Fruit fly (Drosophila melanogaster) whole organism, pupa: Measurements from ENCODE around the gene CG42327.
A peak's percentile ranks its signal among the peaks of the same experiment; 100 is the strongest.

Experiments
- CG10348 ChIP-seq: fragments of 200-800 bp; sonication (Bioruptor generic); IDR thresholded peaks from 2 replicates; pipeline ENCODE4 v1.3.6; 2022; ENCODE audit warnings: missing biosample characterization, missing genetic modification characterization
- CG12605 ChIP-seq: fragments of 200-800 bp; sonication (Bioruptor generic); IDR thresholded peaks from 2 replicates; pipeline ENCODE4 v1.3.6; 2022; ENCODE audit warnings: missing biosample characterization, missing genetic modification characterization
- CG13204 ChIP-seq: fragments of 200-800 bp; sonication (Bioruptor generic); optimal IDR thresholded peaks from 2 replicates; lab custom pipeline; 2018; ENCODE audit warnings: missing biosample characterization, mild to moderate bottlenecking, missing genetic modification characterization, moderate library complexity
- CG14655 ChIP-seq: fragments of 200-800 bp; sonication (Bioruptor generic); optimal IDR thresholded peaks from 3 replicates; lab custom pipeline; 2017; ENCODE audit warnings: mild to moderate bottlenecking, missing biosample characterization, missing genetic modification reagents, missing genetic modification characterization
- CG15710 ChIP-seq: fragments of 200-800 bp; sonication (Bioruptor generic); optimal IDR thresholded peaks from 2 replicates; lab custom pipeline; 2018; ENCODE audit warnings: missing biosample characterization, mild to moderate bottlenecking, missing genetic modification characterization, moderate library complexity
- CG17806 ChIP-seq: fragments of 200-800 bp; sonication (Bioruptor generic); optimal IDR thresholded peaks from 2 replicates; lab custom pipeline; 2018; ENCODE audit warnings: missing biosample characterization, mild to moderate bottlenecking, missing genetic modification characterization, moderate library complexity
- CG32121 ChIP-seq: fragments of 200-800 bp; sonication (Bioruptor generic); IDR thresholded peaks from 2 replicates; pipeline ENCODE4 v1.3.6; 2022; ENCODE audit warnings: missing biosample characterization, missing genetic modification characterization
- CG34367 ChIP-seq: fragments of 200-800 bp; sonication (Bioruptor generic); optimal IDR thresholded peaks from 2 replicates; lab custom pipeline; 2018; ENCODE audit warnings: missing biosample characterization, mild to moderate bottlenecking, missing genetic modification characterization
- CG4496 ChIP-seq: fragments of 200-800 bp; sonication (Bioruptor generic); IDR thresholded peaks from 3 replicates; pipeline ENCODE4 v1.3.6; 2022; ENCODE audit warnings: missing biosample characterization, missing genetic modification characterization
- CG8159 ChIP-seq: fragments of 200-800 bp; sonication (Bioruptor generic); optimal IDR thresholded peaks from 3 replicates; lab custom pipeline; 2018; ENCODE audit warnings: missing biosample characterization, mild to moderate bottlenecking, missing genetic modification characterization, moderate library complexity
- CG8301 ChIP-seq: fragments of 200-800 bp; sonication (Bioruptor generic); optimal IDR thresholded peaks from 2 replicates; lab custom pipeline; 2018; ENCODE audit warnings: missing biosample characterization, mild to moderate bottlenecking, missing genetic modification characterization
- CG9948 ChIP-seq: fragments of 200-800 bp; sonication (Bioruptor generic); optimal IDR thresholded peaks from 2 replicates; lab custom pipeline; 2018; ENCODE audit warnings: missing biosample characterization, mild to moderate bottlenecking, missing genetic modification characterization, moderate library complexity
- D1 ChIP-seq: fragments of 200-800 bp; sonication (Bioruptor generic); optimal IDR thresholded peaks from 2 replicates; lab custom pipeline; 2018; ENCODE audit warnings: missing biosample characterization, mild to moderate bottlenecking, missing genetic modification characterization, moderate library complexity
- EcR ChIP-seq: fragments of 200-800 bp; sonication (Bioruptor generic); optimal IDR thresholded peaks from 3 replicates; lab custom pipeline; 2019; ENCODE audit warnings: missing biosample characterization, missing genetic modification characterization, mild to moderate bottlenecking, moderate library complexity, missing genetic modification reagents
- Ets98B ChIP-seq: fragments of 200-800 bp; sonication (Bioruptor generic); IDR thresholded peaks from 2 replicates; pipeline ENCODE4 v1.3.6; 2022; ENCODE audit warnings: missing biosample characterization, missing genetic modification characterization
- Pif1A ChIP-seq: fragments of 200-800 bp; sonication (Bioruptor generic); optimal IDR thresholded peaks from 3 replicates; lab custom pipeline; 2016; ENCODE audit warnings: missing biosample characterization, missing genetic modification characterization
- Pif1B ChIP-seq: fragments of 200-800 bp; sonication (Bioruptor generic); optimal IDR thresholded peaks from 3 replicates; lab custom pipeline; 2016; ENCODE audit warnings: missing biosample characterization, missing genetic modification characterization
- Snoo ChIP-seq: fragments of 200-800 bp; sonication (Bioruptor generic); optimal IDR thresholded peaks from 3 replicates; lab custom pipeline; 2017; ENCODE audit warnings: missing biosample characterization, mild to moderate bottlenecking, missing genetic modification characterization, inconsistent platforms
- fd96Ca ChIP-seq: fragments of 200-800 bp; sonication (Bioruptor generic); IDR thresholded peaks from 3 replicates; pipeline ENCODE4 v1.3.6; 2022; ENCODE audit warnings: missing biosample characterization, missing genetic modification characterization
- gl ChIP-seq: fragments of 200-800 bp; sonication (Bioruptor generic); optimal IDR thresholded peaks from 2 replicates; lab custom pipeline; 2018; ENCODE audit warnings: missing biosample characterization, mild to moderate bottlenecking, missing genetic modification characterization
- rn ChIP-seq: fragments of 200-800 bp; sonication (Bioruptor generic); IDR thresholded peaks from 2 replicates; pipeline ENCODE4 v1.3.6; 2022; ENCODE audit warnings: missing biosample characterization, missing genetic modification characterization

The CG42327 gene

dm6 chr3R:11614507-11614906, 41.4 kb upstream of the CG42327 start:
- TF ChIP-seq CG17806 (tag; lab: Kevin White, UChicago) = peak; percentile 39
- TF ChIP-seq CG8301 (tag; lab: Kevin White, UChicago) = peak; percentile 2
- peak; percentile 37 for TF ChIP-seq Snoo
- TF ChIP-seq CG12605 (GFP tag; lab: Robert Waterston, UW) = no peak
- peak; percentile 39 for TF ChIP-seq Pif1A (GFP tag; lab: Kevin White, UChicago)
- peak; percentile 63; the same call in 2 of the 3 replicates for TF ChIP-seq CG4496 (GFP tag; lab: Robert Waterston, UW)
- no peak for TF ChIP-seq gl
- peak; percentile 56 for TF ChIP-seq CG32121 (GFP tag; lab: Robert Waterston, UW)
- peak; percentile 31 for TF ChIP-seq Pif1B (GFP tag; lab: Kevin White, UChicago)
- TF ChIP-seq rn (GFP tag; lab: Robert Waterston, UW) = no peak
- no peak for TF ChIP-seq CG10348 (GFP tag; lab: Robert Waterston, UW)
- TF ChIP-seq CG9948 (tag; lab: Kevin White, UChicago) = no peak
- peak; percentile 33 for TF ChIP-seq CG8159 (tag; lab: Kevin White, UChicago)
- TF ChIP-seq Ets98B (GFP tag; lab: Robert Waterston, UW) = peak; percentile 39
- TF ChIP-seq CG13204 (GFP tag; lab: Kevin White, UChicago) = no peak
- TF ChIP-seq D1 (tag; lab: Kevin White, UChicago) = no peak
- peak; percentile 3 for TF ChIP-seq CG14655 (GFP tag; lab: Kevin White, UChicago)
- no peak for TF ChIP-seq EcR (GFP tag; lab: Kevin White, UChicago)
- peak; percentile 22 for TF ChIP-seq CG34367
- peak; percentile 46; the same call in 1 of the 3 replicates for TF ChIP-seq fd96Ca (GFP tag; lab: Robert Waterston, UW)
- TF ChIP-seq CG15710 = peak; percentile 36

dm6 chr3R:11615415-11616104, 40.4 kb upstream of the CG42327 start:
- TF ChIP-seq CG14655 (GFP tag; lab: Kevin White, UChicago) = no peak
- TF ChIP-seq Pif1A (GFP tag; lab: Kevin White, UChicago) = no peak
- no peak for TF ChIP-seq fd96Ca (GFP tag; lab: Robert Waterston, UW)
- no peak for TF ChIP-seq CG34367
- peak; percentile 26 for TF ChIP-seq CG8159 (tag; lab: Kevin White, UChicago)
- peak; percentile 6 for TF ChIP-seq CG13204 (GFP tag; lab: Kevin White, UChicago)
- peak; percentile 71 for TF ChIP-seq EcR (GFP tag; lab: Kevin White, UChicago)
- TF ChIP-seq CG8301 (tag; lab: Kevin White, UChicago) = no peak

dm6 chr3R:11616219-11616618, 39.7 kb upstream of the CG42327 start:
- TF ChIP-seq Ets98B (GFP tag; lab: Robert Waterston, UW) = no peak
- peak; percentile 29 for TF ChIP-seq Pif1B (GFP tag; lab: Kevin White, UChicago)
- TF ChIP-seq CG12605 (GFP tag; lab: Robert Waterston, UW) = no peak
- TF ChIP-seq CG14655 (GFP tag; lab: Kevin White, UChicago) = peak; percentile 76
- TF ChIP-seq CG9948 (tag; lab: Kevin White, UChicago) = peak; percentile 55
- peak; percentile 24 for TF ChIP-seq CG34367
- TF ChIP-seq CG10348 (GFP tag; lab: Robert Waterston, UW) = no peak
- TF ChIP-seq gl = no peak
- TF ChIP-seq CG15710 = peak; percentile 47
- peak; percentile 36 for TF ChIP-seq CG8159 (tag; lab: Kevin White, UChicago)
- peak; percentile 28; the same call in 1 of the 2 replicates for TF ChIP-seq CG32121 (GFP tag; lab: Robert Waterston, UW)
- peak; percentile 63 for TF ChIP-seq CG8301 (tag; lab: Kevin White, UChicago)
- peak; percentile 4; the same call in 1 of the 3 replicates for TF ChIP-seq CG4496 (GFP tag; lab: Robert Waterston, UW)
- peak; percentile 21 for TF ChIP-seq CG17806 (tag; lab: Kevin White, UChicago)

- TF ChIP-seq gl (peak; percentile 23), CG13204 (GFP tag; lab: Kevin White, UChicago) (no peak), CG9948 (tag; lab: Kevin White, UChicago) (peak; percentile 52), CG15710 (peak; percentile 15), CG8159 (tag; lab: Kevin White, UChicago) (peak; percentile 30), CG12605 (GFP tag; lab: Robert Waterston, UW) (0 out of 2 replicates have a peak, but pooled peaks have one; percentile 41), fd96Ca (GFP tag; lab: Robert Waterston, UW) (0 out of 3 replicates have a peak, but pooled peaks have one; percentile 40), EcR (GFP tag; lab: Kevin White, UChicago) (no peak), Pif1A (GFP tag; lab: Kevin White, UChicago) (no peak), CG34367 (peak; percentile 18), D1 (tag; lab: Kevin White, UChicago) (no peak), CG32121 (GFP tag; lab: Robert Waterston, UW) (no peak), CG10348 (GFP tag; lab: Robert Waterston, UW) (no peak), Ets98B (GFP tag; lab: Robert Waterston, UW) (peak; percentile 38; the same call in 1 of the 2 replicates), CG14655 (GFP tag; lab: Kevin White, UChicago) (peak; percentile 78), Pif1B (GFP tag; lab: Kevin White, UChicago) (no peak), Snoo (no peak), CG4496 (GFP tag; lab: Robert Waterston, UW) (peak; percentile 38; the same call in 1 of the 3 replicates), rn (GFP tag; lab: Robert Waterston, UW) (no peak), CG17806 (tag; lab: Kevin White, UChicago) (peak; percentile 45), CG8301 (tag; lab: Kevin White, UChicago) (peak; percentile 76)
Measured at dm6 chr3R:11617363-11617762, 38.6 kb upstream of the CG42327 start.

dm6 chr3R:11617849-11618248, 38.1 kb upstream of the CG42327 start:
- TF ChIP-seq CG17806 (tag; lab: Kevin White, UChicago) (no peak), EcR (GFP tag; lab: Kevin White, UChicago) (peak; percentile 68), CG4496 (GFP tag; lab: Robert Waterston, UW) (peak; percentile 41; the same call in 2 of the 3 replicates), fd96Ca (GFP tag; lab: Robert Waterston, UW) (peak; percentile 51; the same call in 1 of the 3 replicates)
